Worm (Caenorhabditis elegans) whole organism, late embryonic: ENCODE measurements around the gene ZK1055.2.
A peak's percentile ranks its signal among the peaks of the same experiment; 100 is the strongest.

Source experiments
- T23F11.4 ChIP-seq: fragments of 200-800 bp; sonication (Bioruptor generic); optimal IDR thresholded peaks from 2 replicates; lab custom pipeline; 2018; ENCODE audit warnings: mild to moderate bottlenecking, missing genetic modification characterization, missing compliant biosample characterization
- Y22D7AL.16 ChIP-seq: sonication (generic microtip); optimal IDR thresholded peaks from 2 replicates; lab custom pipeline; 2016; ENCODE audit warnings: missing genetic modification characterization, missing compliant biosample characterization
- ahr-1 ChIP-seq: sonication (generic microtip); optimal IDR thresholded peaks from 2 replicates; lab custom pipeline; 2016; ENCODE audit warnings: missing genetic modification characterization, missing compliant biosample characterization
- ama-1 ChIP-seq: fragments of 150-350 bp; optimal IDR thresholded peaks from 2 replicates; lab custom pipeline; 2014
- ceh-14 ChIP-seq: sonication (generic microtip); optimal IDR thresholded peaks from 2 replicates; lab custom pipeline; 2016; ENCODE audit warnings: missing genotype, missing genetic modification characterization, missing compliant biosample characterization
- ceh-18 ChIP-seq: sonication (generic microtip); optimal IDR thresholded peaks from 2 replicates; lab custom pipeline; 2016; ENCODE audit warnings: missing genetic modification characterization, missing compliant biosample characterization
- ceh-19 ChIP-seq: fragments of 200-800 bp; sonication (Bioruptor generic); optimal IDR thresholded peaks from 2 replicates; lab custom pipeline; 2018; ENCODE audit warnings: mild to moderate bottlenecking, missing genetic modification characterization, missing compliant biosample characterization
- ceh-30 ChIP-seq: fragments of 150-350 bp; optimal IDR thresholded peaks from 2 replicates; lab custom pipeline; 2014; ENCODE audit warnings: missing biosample characterization, missing genetic modification characterization
- ceh-31 ChIP-seq: sonication (generic microtip); optimal IDR thresholded peaks from 2 replicates; lab custom pipeline; 2016; ENCODE audit warnings: missing genetic modification characterization, missing compliant biosample characterization
- ceh-6 ChIP-seq: fragments of 200-800 bp; sonication (Bioruptor generic); optimal IDR thresholded peaks from 2 replicates; lab custom pipeline; 2018; ENCODE audit warnings: mild to moderate bottlenecking, missing genetic modification characterization, missing compliant biosample characterization
- ceh-9 ChIP-seq: sonication (generic microtip); optimal IDR thresholded peaks from 2 replicates; lab custom pipeline; 2016; ENCODE audit warnings: mild to moderate bottlenecking, missing genetic modification characterization, inconsistent platforms, missing compliant biosample characterization
- dmd-4 ChIP-seq: sonication (generic microtip); optimal IDR thresholded peaks from 2 replicates; lab custom pipeline; 2016; ENCODE audit warnings: borderline replicate concordance, missing genetic modification characterization, missing compliant biosample characterization
- elt-2 ChIP-seq: sonication (generic microtip); optimal IDR thresholded peaks from 2 replicates; lab custom pipeline; 2016; ENCODE audit warnings: missing genetic modification reagents, missing genetic modification characterization, missing compliant biosample characterization
- elt-4 ChIP-seq: sonication (generic microtip); optimal IDR thresholded peaks from 2 replicates; lab custom pipeline; 2016; ENCODE audit warnings: missing genetic modification characterization, missing compliant biosample characterization
- eyg-1 ChIP-seq: sonication (generic microtip); optimal IDR thresholded peaks from 2 replicates; lab custom pipeline; 2016; ENCODE audit warnings: missing genotype, missing genetic modification characterization, missing compliant biosample characterization
- hlh-30 ChIP-seq: sonication (generic microtip); optimal IDR thresholded peaks from 2 replicates; lab custom pipeline; 2017; ENCODE audit warnings: antibody characterized with exemption, missing genetic modification characterization, missing compliant biosample characterization; ENCODE audit not compliant: insufficient read depth
- lin-11 ChIP-seq: fragments of 200-800 bp; sonication (Bioruptor generic); optimal IDR thresholded peaks from 2 replicates; lab custom pipeline; 2018; ENCODE audit warnings: mild to moderate bottlenecking, missing genetic modification characterization, missing compliant biosample characterization
- npax-4 ChIP-seq: sonication (generic microtip); optimal IDR thresholded peaks from 2 replicates; lab custom pipeline; 2016; ENCODE audit warnings: missing genetic modification characterization, missing compliant biosample characterization
- pha-4 ChIP-seq: fragments of 150-350 bp; optimal IDR thresholded peaks from 2 replicates; lab custom pipeline; 2018; ENCODE audit warnings: missing biosample characterization, missing genetic modification reagents, missing genetic modification characterization
- pqm-1 ChIP-seq: sonication (generic microtip); optimal IDR thresholded peaks from 2 replicates; lab custom pipeline; 2016; ENCODE audit warnings: missing genetic modification characterization, missing compliant biosample characterization
- ref-2 ChIP-seq: sonication (generic microtip); optimal IDR thresholded peaks from 2 replicates; lab custom pipeline; 2016; ENCODE audit warnings: missing genetic modification characterization, missing compliant biosample characterization
- sdc-2 ChIP-seq: sonication (generic microtip); optimal IDR thresholded peaks from 2 replicates; lab custom pipeline; 2016; ENCODE audit warnings: missing genotype, missing genetic modification characterization, missing compliant biosample characterization
- sox-2 ChIP-seq: fragments of 200-800 bp; sonication (Bioruptor generic); IDR thresholded peaks from 2 replicates; pipeline ENCODE4 v1.3.6; 2022; ENCODE audit warnings: missing genetic modification reagents, missing genetic modification characterization, missing compliant biosample characterization
- syd-9 ChIP-seq: sonication (generic microtip); optimal IDR thresholded peaks from 2 replicates; lab custom pipeline; 2016; ENCODE audit warnings: mild to moderate bottlenecking, missing genetic modification characterization, moderate library complexity, missing compliant biosample characterization
- ttx-3 ChIP-seq: sonication (generic microtip); optimal IDR thresholded peaks from 2 replicates; lab custom pipeline; 2016; ENCODE audit warnings: missing genetic modification reagents, missing genetic modification characterization, missing compliant biosample characterization
- unc-55 ChIP-seq: sonication (generic microtip); optimal IDR thresholded peaks from 2 replicates; lab custom pipeline; 2017; ENCODE audit warnings: missing biosample characterization, missing genetic modification reagents, missing genetic modification characterization
- ztf-16 ChIP-seq: sonication (generic microtip); optimal IDR thresholded peaks from 2 replicates; lab custom pipeline; 2017; ENCODE audit warnings: missing genetic modification characterization, missing compliant biosample characterization

ZK1055.2 gene

DNA sequence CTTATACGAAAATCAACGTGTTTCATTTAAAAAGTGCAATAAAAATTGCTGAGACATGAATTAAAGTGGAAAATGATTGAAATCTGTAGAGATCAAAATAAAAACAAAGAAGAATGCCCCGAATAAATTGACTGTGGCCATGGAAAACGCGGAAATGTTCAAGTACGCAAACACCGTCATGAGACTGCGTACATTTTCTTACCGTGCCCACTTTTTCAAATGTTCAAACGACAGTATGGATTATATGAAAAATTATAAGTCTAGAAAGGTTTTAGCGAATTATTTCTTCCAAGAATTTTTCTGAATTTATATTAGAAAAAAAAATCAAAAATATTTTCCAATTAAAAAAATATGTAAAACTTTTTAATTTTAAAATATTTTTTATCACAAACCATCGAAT is 21.1 kb downstream of the ZK1055.2 start:
- no peak for TF ChIP-seq lin-11 (tag; lab: Kevin White, UChicago)
- no peak for TF ChIP-seq sdc-2
- TF ChIP-seq, all 69 proteins: peak for 0

DNA sequence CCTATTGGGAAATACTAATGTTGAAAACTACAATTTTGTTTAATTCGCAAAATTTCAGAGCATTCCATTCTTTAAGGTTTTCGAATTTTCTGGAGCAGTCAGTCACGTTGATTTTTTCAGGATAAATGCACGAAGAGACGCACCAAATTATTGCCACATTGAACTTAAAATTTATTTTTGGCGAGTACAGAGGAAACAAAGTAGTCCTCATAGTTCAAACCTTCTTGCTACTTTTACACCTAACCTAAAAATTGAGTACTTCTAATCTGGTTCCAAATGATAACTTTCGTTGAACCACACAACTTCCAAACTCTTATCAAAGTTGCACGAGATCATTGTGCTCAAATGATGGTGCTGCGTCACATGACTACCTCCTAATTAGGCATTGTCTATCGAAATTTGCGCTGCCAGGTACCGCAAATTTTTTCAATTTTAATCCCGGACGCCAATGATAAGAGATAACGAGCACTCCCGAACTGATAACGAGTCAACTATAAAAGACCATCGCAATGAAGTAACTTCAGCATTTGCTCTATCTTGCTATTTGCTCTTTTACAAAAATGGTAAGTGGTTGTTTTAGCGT is 23.9 kb downstream of the ZK1055.2 start, which contains the start of gene cpr-4:
cpr-4 (plus strand) TSS at position 523 of the 583 bp plus-strand sequence.
- TF ChIP-seq elt-2 (tag; lab: Kevin White, UChicago) (peak; percentile 91), pqm-1 (tag; lab: Kevin White, UChicago) (peak; percentile 63), unc-55 (GFP tag; lab: Kevin White, UChicago) (no peak), ztf-16 (tag; lab: Kevin White, UChicago) (no peak), ceh-18 (tag; lab: Kevin White, UChicago) (no peak)

DNA sequence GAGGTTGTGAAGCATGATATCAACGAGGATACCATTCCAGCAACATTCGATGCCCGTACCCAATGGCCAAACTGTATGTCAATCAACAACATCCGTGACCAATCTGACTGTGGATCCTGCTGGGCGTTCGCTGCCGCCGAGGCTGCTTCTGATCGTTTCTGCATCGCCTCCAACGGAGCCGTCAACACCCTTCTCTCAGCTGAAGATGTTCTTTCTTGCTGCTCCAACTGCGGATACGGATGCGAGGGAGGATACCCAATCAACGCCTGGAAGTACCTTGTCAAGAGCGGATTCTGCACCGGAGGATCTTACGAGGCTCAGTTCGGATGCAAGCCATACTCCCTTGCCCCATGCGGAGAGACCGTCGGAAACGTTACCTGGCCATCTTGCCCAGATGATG is 24.6 kb downstream of the ZK1055.2 start:
- TF ChIP-seq ceh-31 (tag; lab: Kevin White, UChicago) (no peak), elt-4 (tag; lab: Kevin White, UChicago) (peak; percentile 19)

DNA sequence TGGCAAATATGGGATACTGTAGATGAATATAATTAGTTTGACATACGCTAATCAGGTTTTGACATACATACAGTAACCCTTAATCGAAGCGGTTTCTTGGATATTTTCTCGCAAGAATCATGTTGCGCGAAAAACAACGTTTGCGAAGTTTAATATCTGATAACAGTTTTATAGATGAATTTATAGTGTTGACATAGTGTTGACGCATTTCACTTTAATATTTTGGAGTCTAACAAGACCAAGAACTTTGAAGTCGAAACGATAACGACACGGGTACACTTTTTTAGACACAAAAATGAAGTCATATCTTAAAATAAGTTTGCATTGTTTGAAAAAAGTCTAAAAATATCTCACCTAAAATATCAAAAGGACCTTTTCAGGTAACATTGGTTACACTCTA is 25.9 kb downstream of the ZK1055.2 start:
- TF ChIP-seq ceh-19 (no peak), syd-9 (tag; lab: Kevin White, UChicago) (no peak), ceh-9 (no peak), sdc-2 (no peak), T23F11.4 (GFP tag; lab: Kevin White, UChicago) (no peak), dmd-4 (tag; lab: Kevin White, UChicago) (no peak), elt-2 (tag; lab: Kevin White, UChicago) (no peak)
- TF ChIP-seq, all 69 proteins: peak for 0

DNA sequence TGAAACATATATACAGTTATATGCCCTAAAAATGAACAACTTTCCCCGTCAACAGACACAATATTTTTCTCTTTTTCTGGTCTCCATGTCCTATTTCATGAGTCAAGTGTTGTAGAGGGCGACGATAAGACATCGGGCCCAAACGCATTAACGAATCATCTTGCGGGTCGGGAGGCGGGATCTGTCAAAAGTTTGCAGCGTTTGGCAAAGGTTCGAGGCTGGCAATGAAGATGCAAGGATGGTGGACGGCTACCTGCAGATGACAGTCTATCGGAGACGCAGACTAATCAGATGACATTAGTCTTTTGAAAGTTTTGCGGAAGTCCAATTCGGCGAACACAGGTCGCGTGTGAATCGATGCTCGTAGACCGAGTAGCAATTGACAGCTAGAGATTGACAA is 30.4 kb downstream of the ZK1055.2 start:
- TF ChIP-seq ceh-31 (tag; lab: Kevin White, UChicago) (no peak), pha-4 (tag; lab: Kevin White, UChicago) (no peak)

DNA sequence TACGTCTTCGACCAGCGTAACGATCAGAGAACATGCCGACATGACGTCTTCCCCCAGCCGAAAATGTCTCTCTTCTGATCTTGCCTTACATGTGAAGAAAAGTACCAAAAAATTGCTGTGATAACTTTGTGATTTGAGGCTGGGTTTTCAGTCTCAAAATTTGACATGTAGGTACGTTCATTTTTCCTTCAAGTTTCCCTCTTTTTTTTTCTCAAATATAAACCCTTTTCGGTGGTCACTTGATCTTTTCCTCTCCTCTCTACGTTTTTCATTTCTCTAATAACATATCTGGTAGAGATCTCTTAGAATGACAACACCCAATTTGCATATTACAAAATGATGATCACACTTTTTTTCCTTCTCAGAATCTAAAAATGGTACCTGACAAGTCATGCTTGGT is 31.5 kb downstream of the ZK1055.2 start, which contains the start of gene nhr-37:
nhr-37 (plus strand) TSS at position 301 of the 400 bp plus-strand sequence.
- TF ChIP-seq sdc-2 (no peak), ceh-30 (tag; lab: Kevin White, UChicago) (no peak), npax-4 (tag; lab: Kevin White, UChicago) (no peak), ceh-14 (tag; lab: Kevin White, UChicago) (no peak), ref-2 (tag; lab: Kevin White, UChicago) (no peak), ceh-6 (GFP tag; lab: Kevin White, UChicago) (no peak), elt-2 (tag; lab: Kevin White, UChicago) (no peak), sox-2 (GFP tag; lab: Robert Waterston, UW) (no peak), ceh-9 (no peak), eyg-1 (tag; lab: Kevin White, UChicago) (no peak), Y22D7AL.16 (tag; lab: Kevin White, UChicago) (no peak), ttx-3 (no peak)

DNA sequence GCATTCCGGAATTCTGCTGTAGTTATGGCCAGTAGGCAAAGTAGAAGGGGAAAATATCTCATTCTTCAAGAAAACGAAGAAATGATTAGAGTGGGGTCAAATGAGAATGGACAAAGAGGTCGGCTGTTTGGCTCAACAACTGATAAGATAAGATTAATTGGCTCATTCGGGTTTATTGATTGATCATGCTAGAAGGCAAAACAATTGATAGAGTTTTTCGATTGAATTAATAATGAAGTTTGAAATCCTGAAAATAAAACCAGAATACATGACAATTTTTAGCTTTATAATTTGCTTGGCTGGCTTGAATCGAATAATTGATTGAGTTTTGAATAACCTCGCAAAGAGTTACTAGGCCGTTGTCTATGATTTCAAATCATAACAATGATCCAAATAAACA is 35.9 kb downstream of the ZK1055.2 start, which contains the start of gene ppt-1:
ppt-1 (minus strand) TSS at position 101 of the 400 bp plus-strand sequence.
- no peak for TF ChIP-seq hlh-30
- TF ChIP-seq ahr-1 (tag; lab: Kevin White, UChicago), result no peak
- TF ChIP-seq elt-2 (tag; lab: Kevin White, UChicago), result peak; percentile 33
- TF ChIP-seq ama-1, result no peak
- TF ChIP-seq, all 69 proteins: peak for 1

DNA sequence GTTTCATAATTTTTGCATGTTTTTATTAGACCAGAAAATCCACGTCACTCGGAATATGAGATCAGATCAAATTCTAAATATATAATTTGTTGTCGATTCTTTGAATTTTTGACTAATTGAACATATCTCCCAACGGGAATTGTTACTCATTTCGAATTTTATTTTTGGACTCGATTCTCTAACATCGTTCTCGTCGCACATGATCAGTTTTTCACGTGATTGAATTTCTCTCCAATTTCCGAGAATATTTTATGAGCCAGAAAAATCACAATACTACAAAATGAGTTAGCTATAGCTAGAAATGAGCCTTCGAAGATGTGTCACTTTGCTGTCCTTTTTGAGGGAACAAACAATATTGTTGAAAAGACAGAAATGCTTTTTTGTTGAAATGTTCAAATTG is 40.4 kb downstream of the ZK1055.2 start:
- no peak for TF ChIP-seq eyg-1 (tag; lab: Kevin White, UChicago)
- no peak for TF ChIP-seq sdc-2
